Worm (Caenorhabditis elegans) whole organism, L3 larva: ENCODE measurements around the gene F36D3.5.

Source experiments
- R02D3.7 ChIP-seq: fragments of 150-350 bp; optimal IDR thresholded peaks from 2 replicates; lab custom pipeline; 2014; ENCODE audit warnings: missing biosample characterization, missing genetic modification characterization
- elt-1 ChIP-seq: fragments of 150-350 bp; optimal IDR thresholded peaks from 2 replicates; lab custom pipeline; 2014; ENCODE audit warnings: missing biosample characterization, missing genetic modification characterization
- elt-3 ChIP-seq, 3 experiments: fragments of 150-350 bp in 1 of 3; sonication (generic microtip) in 2 of 3; optimal IDR thresholded peaks; 2 replicates in 2 of 3; 4 replicates in 1 of 3; lab custom pipeline; 2014 to 2017; ENCODE audit warnings: missing biosample characterization in 3 of 3, missing genetic modification characterization in 3 of 3
- lin-39 ChIP-seq: fragments of 150-350 bp; optimal IDR thresholded peaks from 2 replicates; lab custom pipeline; 2018; ENCODE audit warnings: missing biosample characterization, missing genetic modification reagents, missing genetic modification characterization
- nhr-11 ChIP-seq: fragments of 150-350 bp; optimal IDR thresholded peaks from 2 replicates; lab custom pipeline; 2014; ENCODE audit warnings: missing biosample characterization, missing genetic modification characterization
- nhr-28 ChIP-seq: fragments of 150-350 bp; optimal IDR thresholded peaks from 2 replicates; lab custom pipeline; 2014; ENCODE audit warnings: missing biosample characterization, missing genetic modification characterization
- pha-4 ChIP-seq: fragments of 150-350 bp; optimal IDR thresholded peaks from 2 replicates; lab custom pipeline; 2014; ENCODE audit warnings: missing biosample characterization, missing genetic modification reagents, missing genetic modification characterization
- pqm-1 ChIP-seq: fragments of 150-350 bp; optimal IDR thresholded peaks from 2 replicates; lab custom pipeline; 2017; ENCODE audit warnings: missing biosample characterization, missing genetic modification characterization, inconsistent platforms

DNA sequence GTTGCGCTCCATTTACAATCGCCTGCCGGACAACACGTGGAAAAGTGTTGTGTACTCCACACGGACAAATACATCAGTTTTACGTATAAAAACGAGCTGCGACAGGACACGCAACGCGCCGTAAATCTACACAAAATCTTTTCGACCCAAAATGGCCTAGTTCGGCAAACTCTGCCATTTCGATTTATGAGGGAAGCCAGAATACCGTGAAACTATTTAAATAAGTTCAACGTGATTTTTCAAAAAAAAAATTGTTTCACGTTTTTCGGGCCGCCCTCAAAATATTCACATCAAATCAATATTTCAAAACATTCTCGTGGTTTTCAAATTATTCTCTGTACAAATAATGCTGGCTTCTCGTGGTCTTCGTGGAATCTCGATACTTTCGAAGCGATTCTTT, 11.8 kb upstream of the F36D3.5 start, which contains the start of gene F36D3.8:
- TF ChIP-seq pha-4 (no peak), nhr-11 (tag; lab: Kevin White, UChicago) (no peak), lin-39 (tag; lab: Kevin White, UChicago) (no peak), pqm-1 (tag; lab: Kevin White, UChicago) (no peak), elt-3 (tag; optimal IDR thresholded peaks at IDR 0.05; lab: Kevin White, UChicago) (no peak), elt-1 (tag; lab: Kevin White, UChicago) (no peak), nhr-28 (tag; lab: Kevin White, UChicago) (no peak), R02D3.7 (tag; lab: Kevin White, UChicago) (no peak)
